Worm (Caenorhabditis elegans): ENCODE results near the gene C45B11.8.

DNA sequence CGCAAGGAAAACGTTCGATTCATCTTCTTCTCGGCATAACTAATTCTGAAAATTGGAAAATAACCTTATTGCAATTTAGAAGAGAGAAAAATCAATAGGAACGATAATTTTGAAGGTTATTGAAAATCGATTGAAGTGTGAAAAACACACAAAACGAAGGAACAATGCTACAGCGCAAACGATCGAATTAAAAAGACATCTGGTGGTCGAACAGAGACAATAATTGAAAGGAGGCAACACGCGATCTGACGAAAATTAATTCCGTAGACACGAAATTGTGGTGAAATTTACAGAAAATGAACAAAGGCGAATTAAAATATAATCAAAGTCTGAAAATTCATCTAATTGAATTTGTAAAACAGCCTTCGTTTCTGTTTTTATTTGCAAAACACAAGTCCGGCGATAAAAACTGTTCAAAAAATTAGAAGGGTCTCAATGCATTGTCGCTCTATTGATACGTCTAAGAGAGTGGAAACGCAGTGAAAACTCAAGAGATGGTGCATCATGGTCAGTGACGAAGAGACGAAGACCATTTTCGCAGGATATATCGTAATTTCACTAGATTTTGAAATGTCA, 1.1 kb upstream of the C45B11.8 start, which contains the start of gene pak-2:
- peak; percentile 64 for TF ChIP-seq pqm-1 (tag; optimal IDR thresholded peaks at IDR 0.05)
- no peak for TF ChIP-seq ceh-9 (tag; optimal IDR thresholded peaks at IDR 0.05)
- no peak for TF ChIP-seq nhr-11 (tag; optimal IDR thresholded peaks at IDR 0.05)
- TF ChIP-seq ama-1 (optimal IDR thresholded peaks at IDR 0.05): no peak
